Worm (Caenorhabditis elegans): Measurements from ENCODE around the gene snap-1.

snap-1 gene

ce11 chrV:8130149-8130661, at the start of gene snap-1:
snap-1 (plus strand) TSS chrV:8130611.
- TF ChIP-seq him-1 (tag; optimal IDR thresholded peaks at IDR 0.05) = peak; percentile 13
- TF ChIP-seq W03F9.2 (tag; optimal IDR thresholded peaks at IDR 0.05) = no peak
- no peak for TF ChIP-seq dao-5 (tag; optimal IDR thresholded peaks at IDR 0.05)

- TF ChIP-seq him-1 (tag; optimal IDR thresholded peaks at IDR 0.05) = no peak
- no peak for TF ChIP-seq dao-5 (tag; optimal IDR thresholded peaks at IDR 0.05)
- TF ChIP-seq W03F9.2 (tag; optimal IDR thresholded peaks at IDR 0.05) = no peak
Measured at ce11 chrV:8081579-8081978, 48.8 kb upstream of the snap-1 start, which contains the start of gene str-131. str-131 (minus strand) TSS chrV:8081679.

- TF ChIP-seq dao-5 (tag; optimal IDR thresholded peaks at IDR 0.05) = no peak
- no peak for TF ChIP-seq W03F9.2 (tag; optimal IDR thresholded peaks at IDR 0.05)
- no peak for TF ChIP-seq him-1 (tag; optimal IDR thresholded peaks at IDR 0.05)
Measured at ce11 chrV:8085141-8085540, 45.3 kb upstream of the snap-1 start, which contains the start of gene C09H5.7. C09H5.7 (minus strand) TSS chrV:8085241.

DNA sequence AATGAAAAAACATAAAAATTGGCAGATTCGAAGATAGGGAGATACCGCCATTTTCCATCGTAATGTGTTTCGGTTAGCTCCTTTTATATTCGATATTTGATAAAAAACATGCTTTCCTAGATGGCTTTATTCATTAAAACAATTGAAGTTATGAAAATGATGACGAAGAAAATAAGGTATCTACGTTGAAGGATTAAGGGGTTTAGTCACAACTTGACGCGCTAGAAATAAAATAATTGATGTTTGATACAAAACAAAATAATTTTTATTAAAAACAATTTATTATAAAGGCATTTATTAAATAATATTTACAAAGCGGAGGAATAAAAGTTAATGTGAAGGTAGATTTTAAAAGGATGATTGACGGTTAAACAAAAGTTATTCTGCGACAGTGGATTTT, 39.8 kb upstream of the snap-1 start, which contains the start of gene str-130:
Gene str-130 (minus strand): TSS at position 101 of the 400 bp plus-strand sequence.
- TF ChIP-seq him-1 (tag; optimal IDR thresholded peaks at IDR 0.05) (no peak), dao-5 (tag; optimal IDR thresholded peaks at IDR 0.05) (no peak), W03F9.2 (tag; optimal IDR thresholded peaks at IDR 0.05) (no peak)

DNA sequence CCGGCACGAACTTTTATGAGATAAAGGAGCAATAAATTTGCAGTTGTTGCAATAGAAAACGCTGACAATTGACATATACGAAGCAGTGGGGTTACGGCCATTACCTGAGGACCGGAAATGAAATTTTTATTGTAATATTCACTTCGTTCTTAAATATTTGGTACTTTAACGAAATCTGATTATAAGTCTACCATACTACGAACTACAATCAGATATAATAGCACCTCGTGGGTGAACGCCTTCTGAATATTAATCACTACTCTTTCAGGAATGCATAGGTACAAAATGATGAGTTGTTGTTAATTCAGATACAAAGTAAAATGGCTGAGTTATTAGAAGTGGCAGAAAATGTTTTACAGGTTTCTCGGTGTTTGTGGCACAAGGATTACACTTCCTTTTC, 38.0 kb upstream of the snap-1 start, which contains the start of gene str-129:
Gene str-129 (minus strand): TSS at position 101 of the 400 bp plus-strand sequence.
- TF ChIP-seq dao-5 (tag; optimal IDR thresholded peaks at IDR 0.05) (no peak), W03F9.2 (tag; optimal IDR thresholded peaks at IDR 0.05) (no peak), him-1 (tag; optimal IDR thresholded peaks at IDR 0.05) (no peak)

DNA sequence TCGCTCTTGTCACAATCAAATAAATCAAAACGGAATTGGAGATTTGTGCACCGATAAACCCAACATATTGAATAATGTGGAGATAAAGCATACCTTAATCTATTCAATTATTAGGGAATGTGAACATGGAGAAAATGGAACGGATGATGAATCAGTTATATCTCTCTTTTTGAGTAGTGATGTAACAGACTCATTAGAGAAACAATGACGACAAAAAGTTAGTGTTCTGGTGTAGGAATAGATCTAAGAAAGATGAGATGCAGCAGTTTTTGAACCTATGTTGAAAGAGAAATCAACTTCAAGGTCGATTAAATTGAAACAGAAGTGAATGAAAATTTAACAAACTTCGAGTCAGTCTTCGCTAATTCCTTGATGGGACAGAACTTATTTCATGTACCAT, 35.0 kb upstream of the snap-1 start, which contains the start of gene str-146:
Gene str-146 (minus strand): TSS at position 101 of the 400 bp plus-strand sequence.
- TF ChIP-seq dao-5 (tag; optimal IDR thresholded peaks at IDR 0.05) (no peak), W03F9.2 (tag; optimal IDR thresholded peaks at IDR 0.05) (no peak)

DNA sequence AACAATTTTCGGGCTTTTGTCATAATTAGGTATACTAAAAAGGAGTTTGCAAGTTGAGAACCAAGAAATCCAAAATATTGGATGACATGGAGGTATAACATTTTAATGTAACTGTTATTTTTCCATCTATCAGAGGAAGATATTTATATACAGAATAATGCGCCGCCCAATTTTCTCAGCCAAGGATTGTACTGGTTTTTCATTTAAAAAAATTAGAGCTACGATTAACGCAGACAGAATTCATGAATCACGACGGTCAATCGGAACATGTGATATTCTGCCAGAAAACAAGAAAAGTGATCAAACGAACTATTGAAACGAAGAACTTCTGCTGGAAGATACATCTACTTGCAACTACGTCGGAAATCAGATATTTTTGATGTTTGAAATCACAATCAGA, 32.2 kb upstream of the snap-1 start, which contains the start of gene str-145:
Gene str-145 (minus strand): TSS at position 101 of the 400 bp plus-strand sequence.
- TF ChIP-seq dao-5 (tag; optimal IDR thresholded peaks at IDR 0.05) (no peak), W03F9.2 (tag; optimal IDR thresholded peaks at IDR 0.05) (no peak), him-1 (tag; optimal IDR thresholded peaks at IDR 0.05) (no peak)

DNA sequence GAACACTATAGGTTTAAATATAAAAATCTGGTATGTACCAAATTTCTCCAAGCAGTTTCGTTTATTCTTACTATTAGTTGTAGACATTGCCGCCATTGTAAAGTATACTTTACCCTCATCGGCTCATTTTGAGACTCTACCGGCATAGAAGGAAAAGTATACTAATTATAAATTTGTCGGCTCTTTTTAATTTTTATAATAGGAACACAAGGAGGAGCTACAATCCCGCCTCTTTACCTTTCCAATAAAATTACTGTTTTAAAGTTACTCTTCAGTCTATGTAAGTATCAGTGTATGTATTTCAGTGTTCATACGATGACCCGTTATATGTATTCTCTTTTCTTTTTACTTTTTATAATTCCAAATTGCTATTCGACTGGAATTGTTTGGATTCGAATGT, 31.1 kb upstream of the snap-1 start, which contains the start of gene sdz-23:
Gene sdz-23 (plus strand): TSS at position 301 of the 400 bp plus-strand sequence.
- TF ChIP-seq dao-5 (tag; optimal IDR thresholded peaks at IDR 0.05) (no peak), W03F9.2 (tag; optimal IDR thresholded peaks at IDR 0.05) (no peak)

DNA sequence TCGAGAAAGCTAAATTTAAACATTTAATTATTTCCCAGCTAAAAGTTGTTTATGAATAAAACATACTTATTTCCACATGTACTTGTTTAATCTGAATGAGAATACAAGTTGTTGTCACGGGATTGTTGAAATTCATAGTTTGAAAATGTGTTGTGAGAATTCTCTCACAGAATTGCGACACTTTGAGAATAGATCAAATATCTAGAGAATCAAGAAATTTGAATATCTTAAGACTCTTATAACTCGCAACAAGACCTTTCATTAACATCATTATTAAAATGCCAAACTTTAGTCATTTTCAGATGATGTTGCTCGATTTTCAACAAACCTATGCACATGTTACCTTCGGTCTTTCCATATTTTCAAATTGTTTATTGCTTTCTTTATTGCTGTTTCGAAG, 27.5 kb upstream of the snap-1 start, which contains the start of gene str-90:
Gene str-90 (plus strand): TSS at position 301 of the 400 bp plus-strand sequence.
- TF ChIP-seq dao-5 (tag; optimal IDR thresholded peaks at IDR 0.05) = no peak
- no peak for TF ChIP-seq him-1 (tag; optimal IDR thresholded peaks at IDR 0.05)
- no peak for TF ChIP-seq W03F9.2 (tag; optimal IDR thresholded peaks at IDR 0.05)

ce11 chrV:8104473-8104872, 25.9 kb upstream of the snap-1 start, which contains the start of gene srlf-16:
srlf-16 (plus strand) TSS chrV:8104773.
- no peak for TF ChIP-seq him-1 (tag; optimal IDR thresholded peaks at IDR 0.05)
- TF ChIP-seq W03F9.2 (tag; optimal IDR thresholded peaks at IDR 0.05) = no peak
- no peak for TF ChIP-seq dao-5 (tag; optimal IDR thresholded peaks at IDR 0.05)

DNA sequence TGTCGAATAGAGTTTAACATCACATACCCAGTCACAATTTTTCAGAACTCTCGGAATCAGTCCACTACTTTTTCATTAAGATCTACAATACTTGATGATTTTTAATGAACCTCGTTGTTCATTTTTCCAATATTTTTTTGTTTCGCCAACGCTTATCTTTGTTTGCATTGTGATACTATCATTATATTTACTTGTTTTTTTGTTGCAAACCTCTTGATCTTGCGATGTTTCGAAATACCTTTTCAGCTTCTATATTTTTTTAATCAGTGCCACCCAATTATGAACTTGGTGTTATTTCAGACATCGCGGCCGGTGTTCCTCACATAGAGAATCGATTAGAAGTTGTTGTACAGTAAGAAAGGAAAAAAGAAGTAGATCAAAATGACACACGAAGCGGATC, 21.7 kb upstream of the snap-1 start, which contains the start of gene myo-5:
Gene myo-5 (plus strand): TSS at position 301 of the 400 bp plus-strand sequence.
- no peak for TF ChIP-seq W03F9.2 (tag; optimal IDR thresholded peaks at IDR 0.05)

DNA sequence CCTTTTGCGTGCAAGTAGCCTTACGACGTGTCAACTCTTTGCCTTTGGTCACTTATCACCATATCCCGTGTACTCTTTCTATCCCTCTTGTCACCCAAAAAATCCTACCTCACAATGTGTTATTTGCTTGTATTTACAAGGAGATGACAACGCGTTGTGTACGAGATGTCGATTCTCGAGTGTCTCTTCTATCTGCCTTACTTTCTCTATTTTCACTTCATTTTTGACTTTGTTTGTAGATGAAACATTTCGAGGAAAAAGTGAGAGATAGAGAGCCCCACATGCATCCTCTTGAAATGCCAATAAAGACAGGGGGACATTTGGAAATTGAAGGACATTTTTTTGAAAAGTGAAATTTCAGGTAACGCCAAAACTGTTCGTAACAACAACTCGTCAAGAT, 19.6 kb upstream of the snap-1 start:
- TF ChIP-seq W03F9.2 (tag; optimal IDR thresholded peaks at IDR 0.05) (no peak), dao-5 (tag; optimal IDR thresholded peaks at IDR 0.05) (no peak), him-1 (tag; optimal IDR thresholded peaks at IDR 0.05) (no peak)

- TF ChIP-seq dao-5 (tag; optimal IDR thresholded peaks at IDR 0.05) (no peak), W03F9.2 (tag; optimal IDR thresholded peaks at IDR 0.05) (no peak), him-1 (tag; optimal IDR thresholded peaks at IDR 0.05) (no peak)
Measured at ce11 chrV:8114542-8114941, 15.9 kb upstream of the snap-1 start.

DNA sequence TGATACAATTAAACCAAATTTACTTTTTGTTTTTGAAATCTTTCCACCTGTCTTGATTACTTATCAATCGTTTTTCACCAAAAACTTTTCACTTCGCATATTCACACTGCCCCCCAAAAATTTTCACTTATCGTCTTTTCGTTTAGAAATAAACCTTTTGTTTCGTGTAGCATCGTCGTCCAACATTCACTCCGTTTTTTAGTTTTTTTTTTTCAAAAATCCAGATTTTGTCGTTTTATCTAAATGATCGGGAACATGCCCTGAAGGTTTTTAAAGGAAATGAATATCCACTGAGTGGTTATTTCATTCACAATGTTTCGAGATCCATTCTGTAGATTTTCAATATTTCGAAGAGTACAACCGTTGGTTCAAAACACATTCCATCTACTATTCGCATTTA, 12.4 kb upstream of the snap-1 start, which contains the start of gene D1014.7:
Gene D1014.7 (plus strand): TSS at position 301 of the 400 bp plus-strand sequence.
- TF ChIP-seq him-1 (tag; optimal IDR thresholded peaks at IDR 0.05) (no peak), dao-5 (tag; optimal IDR thresholded peaks at IDR 0.05) (no peak), W03F9.2 (tag; optimal IDR thresholded peaks at IDR 0.05) (no peak)

ce11 chrV:8120868-8121267, 9.5 kb upstream of the snap-1 start, which contains the start of gene D1014.6:
D1014.6 (plus strand) TSS chrV:8121168.
- TF ChIP-seq W03F9.2 (tag; optimal IDR thresholded peaks at IDR 0.05) = no peak
- TF ChIP-seq him-1 (tag; optimal IDR thresholded peaks at IDR 0.05) = no peak
